Fruit fly (Drosophila melanogaster): ENCODE measurements around the gene CG14631.

DNA sequence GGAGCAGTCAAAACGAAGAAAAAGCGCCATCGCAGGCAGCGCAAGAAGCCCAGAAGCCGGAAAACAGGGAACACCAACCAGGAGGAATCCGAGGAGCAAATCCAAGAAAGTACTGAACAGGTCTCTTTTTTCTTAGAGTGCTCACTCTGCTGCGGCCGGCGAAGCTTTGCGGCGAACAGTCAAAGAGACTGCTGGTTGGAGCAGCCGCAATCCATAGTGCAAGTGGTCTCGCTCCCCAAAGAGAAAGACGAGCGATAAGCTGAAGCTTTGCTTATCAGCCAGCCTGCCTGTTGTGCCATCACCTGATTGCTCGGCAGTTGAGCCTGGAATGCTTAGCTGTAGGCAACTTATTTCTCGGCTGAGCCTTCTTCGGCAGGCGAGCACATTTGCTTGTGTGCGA lies 19.4 kb downstream of the CG14631 start, which contains the start of gene CG14630:
- TF ChIP-seq dl (GFP tag; optimal IDR thresholded peaks at IDR 0.05; ENCODE audit: insufficient read depth in 1 of 2, partially characterized antibody in 2 of 2), result no peak
- no peak for TF ChIP-seq br (GFP tag; optimal IDR thresholded peaks at IDR 0.05)
- no peak for TF ChIP-seq Abd-B (GFP tag; optimal IDR thresholded peaks at IDR 0.05)
- no peak for TF ChIP-seq jim (GFP tag; optimal IDR thresholded peaks at IDR 0.05)
- TF ChIP-seq Hr78 (GFP tag; optimal IDR thresholded peaks at IDR 0.05), result no peak
- TF ChIP-seq Jra (GFP tag; optimal IDR thresholded peaks at IDR 0.05), result no peak
